Fruit fly (Drosophila melanogaster): ENCODE measurements around the gene DIP-beta.

The DIP-beta gene

dm6 chrX:21457632-21458031 lies at the start of gene DIP-beta:
TSS of gene DIP-beta (minus strand) at chrX:21457738.
- TF ChIP-seq CG8159 (tag; optimal IDR thresholded peaks at IDR 0.05), result no peak
- no peak for TF ChIP-seq CG8301 (tag; optimal IDR thresholded peaks at IDR 0.05)
- TF ChIP-seq CG14655 (GFP tag; optimal IDR thresholded peaks at IDR 0.05), result no peak
- TF ChIP-seq Snoo (tag; optimal IDR thresholded peaks at IDR 0.05), result no peak
- TF ChIP-seq rn (GFP tag; IDR thresholded peaks at IDR 0.05), result no peak
- no peak for TF ChIP-seq Pif1A (GFP tag; optimal IDR thresholded peaks at IDR 0.05)
- TF ChIP-seq CG34367 (tag; optimal IDR thresholded peaks at IDR 0.05), result no peak
- TF ChIP-seq CG17806 (tag; optimal IDR thresholded peaks at IDR 0.05), result no peak
- no peak for TF ChIP-seq CG32121 (GFP tag; IDR thresholded peaks at IDR 0.05)
- TF ChIP-seq CG9948 (tag; optimal IDR thresholded peaks at IDR 0.05), result no peak
- TF ChIP-seq Pif1B (GFP tag; optimal IDR thresholded peaks at IDR 0.05), result no peak
- no peak for TF ChIP-seq CG12605 (GFP tag; IDR thresholded peaks at IDR 0.05)
- TF ChIP-seq CG15710 (tag; optimal IDR thresholded peaks at IDR 0.05), result no peak
- TF ChIP-seq EcR (GFP tag; optimal IDR thresholded peaks at IDR 0.05), result no peak
- TF ChIP-seq CG13204 (GFP tag; optimal IDR thresholded peaks at IDR 0.05), result no peak
- no peak for TF ChIP-seq fd96Ca (GFP tag; IDR thresholded peaks at IDR 0.05)
- no peak for TF ChIP-seq D1 (tag; optimal IDR thresholded peaks at IDR 0.05)
- TF ChIP-seq Ets98B (GFP tag; IDR thresholded peaks at IDR 0.05), result no peak
- TF ChIP-seq CG4496 (GFP tag; IDR thresholded peaks at IDR 0.05), result no peak

- TF ChIP-seq Ets98B (GFP tag; IDR thresholded peaks at IDR 0.05), result no peak
- no peak for TF ChIP-seq CG4496 (GFP tag; IDR thresholded peaks at IDR 0.05)
- no peak for TF ChIP-seq Pif1B (GFP tag; optimal IDR thresholded peaks at IDR 0.05)
- no peak for TF ChIP-seq CG15710 (tag; optimal IDR thresholded peaks at IDR 0.05)
- TF ChIP-seq CG8159 (tag; optimal IDR thresholded peaks at IDR 0.05), result no peak
- no peak for TF ChIP-seq Pif1A (GFP tag; optimal IDR thresholded peaks at IDR 0.05)
- TF ChIP-seq CG10348 (GFP tag; IDR thresholded peaks at IDR 0.05), result no peak
- no peak for TF ChIP-seq CG8301 (tag; optimal IDR thresholded peaks at IDR 0.05)
- no peak for TF ChIP-seq D1 (tag; optimal IDR thresholded peaks at IDR 0.05)
- TF ChIP-seq EcR (GFP tag; optimal IDR thresholded peaks at IDR 0.05), result no peak
- TF ChIP-seq gl (tag; optimal IDR thresholded peaks at IDR 0.05), result no peak
- no peak for TF ChIP-seq Snoo (tag; optimal IDR thresholded peaks at IDR 0.05)
- no peak for TF ChIP-seq CG14655 (GFP tag; optimal IDR thresholded peaks at IDR 0.05)
- TF ChIP-seq CG9948 (tag; optimal IDR thresholded peaks at IDR 0.05), result no peak
- TF ChIP-seq fd96Ca (GFP tag; IDR thresholded peaks at IDR 0.05), result no peak
- TF ChIP-seq CG34367 (tag; optimal IDR thresholded peaks at IDR 0.05), result no peak
- no peak for TF ChIP-seq rn (GFP tag; IDR thresholded peaks at IDR 0.05)
- no peak for TF ChIP-seq CG13204 (GFP tag; optimal IDR thresholded peaks at IDR 0.05)
- TF ChIP-seq CG32121 (GFP tag; IDR thresholded peaks at IDR 0.05), result no peak
Observed at dm6 chrX:21497025-21497424, 39.5 kb upstream of the DIP-beta start.

- TF ChIP-seq CG13204 (GFP tag; optimal IDR thresholded peaks at IDR 0.05) (no peak), CG9948 (tag; optimal IDR thresholded peaks at IDR 0.05) (no peak)
Observed at dm6 chrX:21478845-21479244, 21.3 kb upstream of the DIP-beta start, which contains the start of gene Ir20a. TSS of gene Ir20a (minus strand) at chrX:21478945.

dm6 chrX:21440687-21441086 lies 16.9 kb downstream of the DIP-beta start:
- TF ChIP-seq CG4496 (GFP tag; IDR thresholded peaks at IDR 0.05) (no peak), CG14655 (GFP tag; optimal IDR thresholded peaks at IDR 0.05) (no peak)

dm6 chrX:21429156-21429555 lies 28.4 kb downstream of the DIP-beta start, which contains the start of gene CG10918:
TSS of gene CG10918 (minus strand) at chrX:21429256.
- TF ChIP-seq CG15710 (tag; optimal IDR thresholded peaks at IDR 0.05) (no peak), CG4496 (GFP tag; IDR thresholded peaks at IDR 0.05) (no peak), CG8159 (tag; optimal IDR thresholded peaks at IDR 0.05) (no peak), CG12605 (GFP tag; IDR thresholded peaks at IDR 0.05) (no peak), CG34367 (tag; optimal IDR thresholded peaks at IDR 0.05) (no peak), CG14655 (GFP tag; optimal IDR thresholded peaks at IDR 0.05) (no peak), D1 (tag; optimal IDR thresholded peaks at IDR 0.05) (no peak), CG8301 (tag; optimal IDR thresholded peaks at IDR 0.05) (no peak), gl (tag; optimal IDR thresholded peaks at IDR 0.05) (no peak), Ets98B (GFP tag; IDR thresholded peaks at IDR 0.05) (no peak), fd96Ca (GFP tag; IDR thresholded peaks at IDR 0.05) (no peak), rn (GFP tag; IDR thresholded peaks at IDR 0.05) (no peak), Pif1A (GFP tag; optimal IDR thresholded peaks at IDR 0.05) (no peak), Pif1B (GFP tag; optimal IDR thresholded peaks at IDR 0.05) (no peak), CG17806 (tag; optimal IDR thresholded peaks at IDR 0.05) (no peak), CG32121 (GFP tag; IDR thresholded peaks at IDR 0.05) (no peak), Snoo (tag; optimal IDR thresholded peaks at IDR 0.05) (no peak), EcR (GFP tag; optimal IDR thresholded peaks at IDR 0.05) (no peak), CG10348 (GFP tag; IDR thresholded peaks at IDR 0.05) (no peak), CG13204 (GFP tag; optimal IDR thresholded peaks at IDR 0.05) (no peak)

dm6 chrX:21402672-21403071 lies 54.9 kb downstream of the DIP-beta start, which contains the start of gene whe:
TSS of gene whe (minus strand) at chrX:21402772.
- TF ChIP-seq CG10348 (GFP tag; IDR thresholded peaks at IDR 0.05), result no peak
- no peak for TF ChIP-seq CG12605 (GFP tag; IDR thresholded peaks at IDR 0.05)
- no peak for TF ChIP-seq CG8301 (tag; optimal IDR thresholded peaks at IDR 0.05)

dm6 chrX:21396860-21397459 lies 60.6 kb downstream of the DIP-beta start, which contains the start of gene lcs:
TSS of gene lcs (minus strand) at chrX:21397316.
- TF ChIP-seq CG12605 (GFP tag; IDR thresholded peaks at IDR 0.05) (no peak), Pif1B (GFP tag; optimal IDR thresholded peaks at IDR 0.05) (no peak), CG9948 (tag; optimal IDR thresholded peaks at IDR 0.05) (no peak), Pif1A (GFP tag; optimal IDR thresholded peaks at IDR 0.05) (no peak), rn (GFP tag; IDR thresholded peaks at IDR 0.05) (no peak), CG17806 (tag; optimal IDR thresholded peaks at IDR 0.05) (no peak), CG32121 (GFP tag; IDR thresholded peaks at IDR 0.05) (no peak), D1 (tag; optimal IDR thresholded peaks at IDR 0.05) (no peak), CG13204 (GFP tag; optimal IDR thresholded peaks at IDR 0.05) (no peak)

Data from whole organism, pupa.